Fruit fly (Drosophila melanogaster) whole organism, adult: Measurements from ENCODE around the gene CG45413.

ENCODE experiments used
- CG11617 ChIP-seq: fragments of 200-800 bp; sonication (Bioruptor generic); optimal IDR thresholded peaks from 2 replicates; lab custom pipeline; 2017; ENCODE audit warnings: mild to moderate bottlenecking, missing biosample characterization, missing genetic modification reagents, missing genetic modification characterization
- CG12768 ChIP-seq: fragments of 200-800 bp; sonication (Bioruptor generic); optimal IDR thresholded peaks from 2 replicates; lab custom pipeline; 2017; ENCODE audit warnings: missing biosample characterization, missing genetic modification characterization, mild to moderate bottlenecking, moderate library complexity, missing genetic modification reagents
- CG14711 ChIP-seq: fragments of 200-800 bp; sonication (Bioruptor generic); optimal IDR thresholded peaks from 2 replicates; lab custom pipeline; 2018; ENCODE audit warnings: missing biosample characterization, mild to moderate bottlenecking, missing genetic modification characterization, moderate library complexity
- CG1620 ChIP-seq: fragments of 200-800 bp; sonication (Bioruptor generic); optimal IDR thresholded peaks from 2 replicates; lab custom pipeline; 2016; ENCODE audit warnings: missing biosample characterization, missing genetic modification characterization
- CG7045 ChIP-seq: fragments of 200-800 bp; sonication (Bioruptor generic); optimal IDR thresholded peaks from 2 replicates; lab custom pipeline; 2017; ENCODE audit warnings: missing biosample characterization, mild to moderate bottlenecking, missing genetic modification characterization
- CG7101 ChIP-seq: fragments of 200-800 bp; sonication (Bioruptor generic); optimal IDR thresholded peaks from 2 replicates; lab custom pipeline; 2018; ENCODE audit warnings: missing biosample characterization, mild to moderate bottlenecking, missing genetic modification characterization, moderate library complexity
- Mnt ChIP-seq: fragments of 200-800 bp; sonication (Bioruptor generic); optimal IDR thresholded peaks from 2 replicates; lab custom pipeline; 2016; ENCODE audit warnings: missing biosample characterization, mild to moderate bottlenecking, missing genetic modification characterization
- cnc ChIP-seq, 2 experiments: fragments of >200 bp; optimal IDR thresholded peaks; 2 replicates each; lab custom pipeline; 2017
- kay ChIP-seq: fragments of 200-800 bp; sonication (Bioruptor generic); peaks from one replicate; lab custom pipeline; 2016; ENCODE audit warnings: missing biosample characterization, missing genetic modification characterization, borderline replicate concordance
- pad ChIP-seq: fragments of 200-800 bp; sonication (Bioruptor generic); optimal IDR thresholded peaks from 3 replicates; lab custom pipeline; 2017; ENCODE audit warnings: missing biosample characterization, missing genetic modification characterization, mild to moderate bottlenecking, moderate library complexity, missing genetic modification reagents

- TF ChIP-seq pad (GFP tag; lab: Kevin White, UChicago) = peak; percentile 59
- peak; percentile 85 for TF ChIP-seq CG7045
- TF ChIP-seq CG12768 (GFP tag; lab: Kevin White, UChicago) = peak; percentile 89
- TF ChIP-seq cnc (optimal IDR thresholded peaks at IDR 0.05; lab: Kevin White, UChicago) = no peak
- peak; percentile 1 for TF ChIP-seq Mnt (GFP tag; lab: Kevin White, UChicago)
- TF ChIP-seq CG14711 = peak; percentile 82
- TF ChIP-seq CG1620 (GFP tag; lab: Kevin White, UChicago) = peak; percentile 19
- TF ChIP-seq CG11617 (GFP tag; lab: Kevin White, UChicago) = peak; percentile 75
- TF ChIP-seq CG7101 (tag; lab: Kevin White, UChicago) = peak; percentile 86
- TF ChIP-seq kay (GFP tag; lab: Kevin White, UChicago) = peak; percentile 81
Observed at dm6 chr3L:6977391-6977790, 45.6 kb upstream of the CG45413 start.
